Worm (Caenorhabditis elegans) whole organism, mixed stage, embryonic: ENCODE data around the gene K08F9.1.

Experiments used
- nhr-76 ChIP-seq: sonication (generic microtip); optimal IDR thresholded peaks from 2 replicates; lab custom pipeline; 2017; ENCODE audit warnings: missing biosample characterization, missing genetic modification characterization
- ztf-11 ChIP-seq: fragments of 150-350 bp; optimal IDR thresholded peaks from 2 replicates; lab custom pipeline; 2014; ENCODE audit warnings: missing biosample characterization, missing genetic modification characterization

- TF ChIP-seq ztf-11 (tag; lab: Kevin White, UChicago): no peak
- no peak for TF ChIP-seq nhr-76
Observed at ce11 chrV:15092666-15093065, 50.5 kb downstream of the K08F9.1 start, which contains the start of gene txt-12.
